Worm (Caenorhabditis elegans): Measurements from ENCODE around the gene C07G3.15.

ce11 chrV:3475021-3475420, 21.8 kb downstream of the C07G3.15 start, which contains the start of gene oac-2:
- TF ChIP-seq ceh-82 (tag; optimal IDR thresholded peaks at IDR 0.05) (no peak), egl-27 (tag; optimal IDR thresholded peaks at IDR 0.05) (no peak), lin-13 (GFP tag; optimal IDR thresholded peaks at IDR 0.05) (no peak), lsy-2 (tag; optimal IDR thresholded peaks at IDR 0.05) (no peak), ZK546.5 (tag; optimal IDR thresholded peaks at IDR 0.05) (no peak), nhr-11 (tag; optimal IDR thresholded peaks at IDR 0.05) (no peak), peb-1 (tag; optimal IDR thresholded peaks at IDR 0.05) (no peak)
